Worm (Caenorhabditis elegans): ENCODE results near the gene srh-16.

ce11 chrV:12296794-12297193 lies 5.1 kb downstream of the srh-16 start:
- TF ChIP-seq B0310.2 (tag; optimal IDR thresholded peaks at IDR 0.05): no peak
- TF ChIP-seq F13C5.2 (tag; optimal IDR thresholded peaks at IDR 0.05): no peak
- no peak for TF ChIP-seq ama-1 (optimal IDR thresholded peaks at IDR 0.05)
- TF ChIP-seq ceh-13 (GFP tag; optimal IDR thresholded peaks at IDR 0.05): no peak
- no peak for TF ChIP-seq sea-1 (GFP tag; conservative IDR thresholded peaks at IDR 0.05)
- no peak for TF ChIP-seq scrt-1 (GFP tag; IDR thresholded peaks at IDR 0.05)
- TF ChIP-seq flt-1 (GFP tag; IDR thresholded peaks at IDR 0.05): no peak
- TF ChIP-seq ets-7 (tag; optimal IDR thresholded peaks at IDR 0.05): no peak
- no peak for TF ChIP-seq hnd-1 (tag; optimal IDR thresholded peaks at IDR 0.05)
- no peak for TF ChIP-seq aly-1 (tag; optimal IDR thresholded peaks at IDR 0.05)
- no peak for TF ChIP-seq hmbx-1 (tag; optimal IDR thresholded peaks at IDR 0.05)
- TF ChIP-seq ceh-36 (tag; optimal IDR thresholded peaks at IDR 0.05): no peak
- TF ChIP-seq tbx-37 (GFP tag; conservative IDR thresholded peaks at IDR 0.05): no peak
- TF ChIP-seq pes-1 (GFP tag; IDR thresholded peaks at IDR 0.05): no peak

Measured in whole organism, early embryonic.